Worm (Caenorhabditis elegans): ENCODE measurements around the gene F40F11.3.

DNA sequence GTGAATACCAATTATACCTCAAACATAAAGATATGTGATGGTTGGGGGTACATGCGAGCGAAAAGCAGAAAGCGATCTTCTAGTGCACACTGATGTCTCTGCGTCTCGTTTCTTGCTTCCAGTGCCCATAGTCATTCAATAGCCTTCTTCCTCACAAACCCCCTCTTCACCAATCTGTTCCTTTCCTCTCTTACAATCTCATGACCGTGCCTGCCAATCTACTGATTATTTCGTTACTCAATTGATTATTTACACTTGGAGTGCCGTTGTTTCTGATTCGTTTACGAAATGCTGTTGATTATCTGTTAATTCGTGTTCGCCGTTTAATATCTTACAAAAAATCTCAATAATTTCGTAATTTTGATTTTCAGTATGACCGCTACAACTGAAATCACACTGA is 8.9 kb downstream of the F40F11.3 start:
- TF ChIP-seq flh-1 (GFP tag; optimal IDR thresholded peaks at IDR 0.05) (no peak), nhr-12 (tag; optimal IDR thresholded peaks at IDR 0.05) (no peak), ztf-11 (tag; optimal IDR thresholded peaks at IDR 0.05) (no peak), unc-62 (GFP tag; optimal IDR thresholded peaks at IDR 0.05) (no peak)
